Worm (Caenorhabditis elegans): ENCODE data around the gene str-150.

ce11 chrV:16595140-16595791 lies 12.2 kb downstream of the str-150 start, which contains the start of gene cpl-1:
- TF ChIP-seq unc-130 (GFP tag; optimal IDR thresholded peaks at IDR 0.05), result no peak
- no peak for TF ChIP-seq nhr-76 (tag; optimal IDR thresholded peaks at IDR 0.05)
- TF ChIP-seq lin-38 (GFP tag; IDR thresholded peaks at IDR 0.05), result no peak

Measured in whole organism, L4 larva.